Worm (Caenorhabditis elegans) whole organism, L1 larva: ENCODE results near the gene F56B3.9.

Experiments used
- nhr-11 ChIP-seq: fragments of 150-350 bp; optimal IDR thresholded peaks from 2 replicates; lab custom pipeline; 2014; ENCODE audit warnings: missing biosample characterization, missing genetic modification characterization
- nhr-76 ChIP-seq: sonication (generic microtip); optimal IDR thresholded peaks from 2 replicates; lab custom pipeline; 2017; ENCODE audit warnings: missing biosample characterization, missing genetic modification characterization
- snpc-4 ChIP-seq: fragments of 150-350 bp; optimal IDR thresholded peaks from 2 replicates; lab custom pipeline; 2014; ENCODE audit warnings: missing biosample characterization, missing genetic modification characterization
- snu-23 ChIP-seq: sonication (generic microtip); optimal IDR thresholded peaks from 2 replicates; lab custom pipeline; 2016; ENCODE audit warnings: missing genetic modification characterization, missing compliant biosample characterization
- ztf-4 ChIP-seq: fragments of 150-350 bp; optimal IDR thresholded peaks from 2 replicates; lab custom pipeline; 2014; ENCODE audit warnings: missing biosample characterization, missing genetic modification characterization

DNA sequence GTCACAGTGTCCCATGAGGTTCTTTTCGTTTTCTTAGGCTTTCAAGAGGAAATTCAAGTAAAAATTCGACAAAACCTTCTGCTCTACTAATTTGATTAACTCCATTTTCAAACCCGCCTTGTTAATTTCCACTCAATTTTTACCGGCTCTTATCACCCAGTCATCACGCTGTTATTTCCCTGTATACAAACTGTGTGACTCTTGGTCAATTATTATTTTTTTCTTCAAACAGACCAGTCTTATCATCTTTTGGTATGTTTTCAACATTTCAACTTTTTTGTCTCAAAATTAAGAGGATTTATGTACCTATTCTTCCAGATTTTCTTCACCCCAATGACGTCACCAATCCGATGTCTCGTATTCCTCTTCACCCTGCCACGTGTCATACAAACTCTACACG, 7.3 kb downstream of the F56B3.9 start, which contains the start of gene ugt-52:
- no peak for TF ChIP-seq snpc-4
- TF ChIP-seq snu-23 (GFP tag; lab: Kevin White, UChicago) = no peak
- TF ChIP-seq nhr-76 (tag; lab: Kevin White, UChicago) = no peak
- no peak for TF ChIP-seq nhr-11 (tag; lab: Kevin White, UChicago)
- TF ChIP-seq ztf-4 (tag; lab: Kevin White, UChicago) = no peak
